Worm (Caenorhabditis elegans) whole organism, L3 larva: Measurements from ENCODE around the gene dyci-1.

ENCODE experiments used
- egl-27 ChIP-seq: sonication (generic microtip); optimal IDR thresholded peaks from 4 replicates; lab custom pipeline; 2017; ENCODE audit warnings: missing biosample characterization, missing genetic modification reagents, missing genetic modification characterization
- egl-5 ChIP-seq: fragments of 150-350 bp; optimal IDR thresholded peaks from 2 replicates; lab custom pipeline; 2017; ENCODE audit warnings: missing biosample characterization, missing genetic modification reagents, missing genetic modification characterization, inconsistent platforms
- elt-3 ChIP-seq, 3 experiments: fragments of 150-350 bp in 1 of 3; sonication (generic microtip) in 2 of 3; optimal IDR thresholded peaks; 2 replicates in 2 of 3; 4 replicates in 1 of 3; lab custom pipeline; 2014 to 2017; ENCODE audit warnings: missing biosample characterization in 3 of 3, missing genetic modification characterization in 3 of 3
- nhr-11 ChIP-seq: fragments of 150-350 bp; optimal IDR thresholded peaks from 2 replicates; lab custom pipeline; 2014; ENCODE audit warnings: missing biosample characterization, missing genetic modification characterization
- nhr-25 ChIP-seq: sonication (generic microtip); optimal IDR thresholded peaks from 2 replicates; lab custom pipeline; 2017; ENCODE audit warnings: missing biosample characterization, missing genetic modification characterization
- nhr-76 ChIP-seq: fragments of 150-350 bp; sonication (generic microtip); optimal IDR thresholded peaks from 5 replicates; lab custom pipeline; 2014; ENCODE audit warnings: missing biosample characterization, missing genetic modification characterization
- pha-4 ChIP-seq: fragments of 150-350 bp; optimal IDR thresholded peaks from 2 replicates; lab custom pipeline; 2014; ENCODE audit warnings: missing biosample characterization, missing genetic modification reagents, missing genetic modification characterization
- skn-1 ChIP-seq: fragments of 150-350 bp; optimal IDR thresholded peaks from 2 replicates; lab custom pipeline; 2014; ENCODE audit warnings: missing biosample characterization, missing genetic modification characterization
- tbx-2 ChIP-seq: sonication (generic microtip); optimal IDR thresholded peaks from 2 replicates; lab custom pipeline; 2016; ENCODE audit warnings: mild to moderate bottlenecking, missing genetic modification characterization, missing compliant biosample characterization
- unc-62 ChIP-seq: fragments of 150-350 bp; sonication (generic microtip); optimal IDR thresholded peaks from 4 replicates; lab custom pipeline; 2014; ENCODE audit warnings: missing biosample characterization, missing genetic modification reagents, missing genetic modification characterization
- zag-1 ChIP-seq: fragments of 150-350 bp; optimal IDR thresholded peaks from 2 replicates; lab custom pipeline; 2014; ENCODE audit warnings: missing biosample characterization, missing genetic modification characterization

ce11 chrIV:6822406-6822805 lies 37.3 kb upstream of the dyci-1 start, which contains the start of gene C17H12.6:
- no peak for TF ChIP-seq pha-4 (tag; lab: Kevin White, UChicago)
- no peak for TF ChIP-seq nhr-11
- no peak for TF ChIP-seq tbx-2 (tag; lab: Kevin White, UChicago)
- TF ChIP-seq unc-62 (GFP tag; lab: Kevin White, UChicago), result no peak
- no peak for TF ChIP-seq egl-27
- TF ChIP-seq egl-5, result no peak
- TF ChIP-seq elt-3 (tag; optimal IDR thresholded peaks at IDR 0.05; lab: Kevin White, UChicago), result no peak
- TF ChIP-seq nhr-76 (tag; lab: Kevin White, UChicago), result no peak
- no peak for TF ChIP-seq zag-1 (tag; lab: Kevin White, UChicago)
- no peak for TF ChIP-seq skn-1 (tag; lab: Kevin White, UChicago)
- TF ChIP-seq nhr-25 (tag; lab: Kevin White, UChicago), result no peak
